Worm (Caenorhabditis elegans): ENCODE data around the gene Y75B8A.23.
A peak's percentile ranks its signal among the peaks of the same experiment; 100 is the strongest.

The Y75B8A.23 gene

ce11 chrIII:12273598-12274090 lies 23.2 kb downstream of the Y75B8A.23 start, which contains the start of the genes Y75B8A.24 and Y75B8A.25 (continued):
- TF ChIP-seq zag-1 (tag; optimal IDR thresholded peaks at IDR 0.05) (no peak), nhr-12 (tag; optimal IDR thresholded peaks at IDR 0.05) (no peak), nhr-6 (tag; optimal IDR thresholded peaks at IDR 0.05) (peak; percentile 63), unc-62 (GFP tag; optimal IDR thresholded peaks at IDR 0.05) (no peak), unc-39 (tag; optimal IDR thresholded peaks at IDR 0.05) (no peak), snpc-4 (tag; optimal IDR thresholded peaks at IDR 0.05) (peak; percentile 60), ceh-82 (tag; optimal IDR thresholded peaks at IDR 0.05) (no peak), ztf-1 (GFP tag; conservative IDR thresholded peaks at IDR 0.05) (no peak), egl-27 (tag; optimal IDR thresholded peaks at IDR 0.05) (no peak)

ce11 chrIII:12278766-12279165 lies 28.3 kb downstream of the Y75B8A.23 start:
- TF ChIP-seq unc-55 (GFP tag; optimal IDR thresholded peaks at IDR 0.05) (peak; percentile 63), blmp-1 (tag; optimal IDR thresholded peaks at IDR 0.05; ENCODE audit: insufficient read depth) (no peak), R02D3.7 (tag; optimal IDR thresholded peaks at IDR 0.05) (peak; percentile 57), gmeb-1 (tag; optimal IDR thresholded peaks at IDR 0.05) (peak; percentile 91), lin-11 (tag; optimal IDR thresholded peaks at IDR 0.05) (no peak)

- TF ChIP-seq skn-1 (tag; optimal IDR thresholded peaks at IDR 0.05), result no peak
- no peak for TF ChIP-seq F13H6.1 (tag; optimal IDR thresholded peaks at IDR 0.05)
- TF ChIP-seq lsy-2 (tag; optimal IDR thresholded peaks at IDR 0.05), result no peak
- TF ChIP-seq nhr-21 (tag; optimal IDR thresholded peaks at IDR 0.05), result no peak
- no peak for TF ChIP-seq mab-5 (tag; optimal IDR thresholded peaks at IDR 0.05)
- TF ChIP-seq nhr-129 (tag; optimal IDR thresholded peaks at IDR 0.05), result no peak
- no peak for TF ChIP-seq egl-27 (tag; optimal IDR thresholded peaks at IDR 0.05)
Measured at ce11 chrIII:12284157-12284556, 33.7 kb downstream of the Y75B8A.23 start.

ce11 chrIII:12292465-12292864 lies 42.0 kb downstream of the Y75B8A.23 start:
- TF ChIP-seq unc-39 (tag; optimal IDR thresholded peaks at IDR 0.05) (no peak), mbf-1 (tag; optimal IDR thresholded peaks at IDR 0.05) (no peak), zag-1 (tag; optimal IDR thresholded peaks at IDR 0.05) (no peak), elt-3 (tag; optimal IDR thresholded peaks at IDR 0.05) (no peak), R02D3.7 (tag; optimal IDR thresholded peaks at IDR 0.05) (no peak), unc-55 (GFP tag; optimal IDR thresholded peaks at IDR 0.05) (no peak)

ce11 chrIII:12297303-12297702 lies 46.8 kb downstream of the Y75B8A.23 start:
- TF ChIP-seq ceh-82 (tag; optimal IDR thresholded peaks at IDR 0.05) (no peak), gmeb-1 (tag; optimal IDR thresholded peaks at IDR 0.05) (no peak), lin-11 (tag; optimal IDR thresholded peaks at IDR 0.05) (no peak), peb-1 (tag; optimal IDR thresholded peaks at IDR 0.05) (no peak), crh-2 (tag; optimal IDR thresholded peaks at IDR 0.05) (no peak)

- TF ChIP-seq alr-1 (tag; optimal IDR thresholded peaks at IDR 0.05), result no peak
- TF ChIP-seq nhr-25 (tag; optimal IDR thresholded peaks at IDR 0.05), result no peak
- no peak for TF ChIP-seq sma-3 (GFP tag; optimal IDR thresholded peaks at IDR 0.05)
- TF ChIP-seq lsy-2 (tag; optimal IDR thresholded peaks at IDR 0.05), result no peak
- no peak for TF ChIP-seq sma-9 (GFP tag; optimal IDR thresholded peaks at IDR 0.05)
- TF ChIP-seq sma-9 (tag; optimal IDR thresholded peaks at IDR 0.05), result no peak
- no peak for TF ChIP-seq elt-1 (tag; optimal IDR thresholded peaks at IDR 0.05)
- TF ChIP-seq unc-39 (tag; optimal IDR thresholded peaks at IDR 0.05), result no peak
- no peak for TF ChIP-seq aly-2 (tag; optimal IDR thresholded peaks at IDR 0.05)
- TF ChIP-seq Y55F3AM.14 (GFP tag; optimal IDR thresholded peaks at IDR 0.05), result no peak
- TF ChIP-seq nhr-12 (tag; optimal IDR thresholded peaks at IDR 0.05), result no peak
- TF ChIP-seq ztf-11 (tag; optimal IDR thresholded peaks at IDR 0.05), result no peak
- TF ChIP-seq elt-3 (tag; optimal IDR thresholded peaks at IDR 0.05), result no peak
- no peak for TF ChIP-seq crh-2 (tag; optimal IDR thresholded peaks at IDR 0.05)
- TF ChIP-seq ama-1 (optimal IDR thresholded peaks at IDR 0.05), result no peak
- TF ChIP-seq lin-13 (GFP tag; optimal IDR thresholded peaks at IDR 0.05), result no peak
- no peak for TF ChIP-seq nhr-129 (tag; optimal IDR thresholded peaks at IDR 0.05)
- TF ChIP-seq mab-5 (tag; optimal IDR thresholded peaks at IDR 0.05), result no peak
- no peak for TF ChIP-seq blmp-1 (tag; optimal IDR thresholded peaks at IDR 0.05; ENCODE audit: insufficient read depth)
Measured at ce11 chrIII:12299259-12299658, 48.8 kb downstream of the Y75B8A.23 start.
